Fruit fly (Drosophila melanogaster) whole organism, prepupa: ENCODE measurements around the gene defl.

Experiments used
- CG10631 ChIP-seq: fragments of 200-800 bp; sonication (Bioruptor generic); optimal IDR thresholded peaks from 2 replicates; lab custom pipeline; 2016; ENCODE audit warnings: missing biosample characterization, missing genetic modification characterization
- CG10669 ChIP-seq: fragments of 200-800 bp; sonication (Bioruptor generic); optimal IDR thresholded peaks from 3 replicates; lab custom pipeline; 2018; ENCODE audit warnings: missing biosample characterization, mild to moderate bottlenecking, missing genetic modification characterization, moderate library complexity
- CG11762 ChIP-seq: fragments of 200-800 bp; sonication (Bioruptor generic); optimal IDR thresholded peaks from 3 replicates; lab custom pipeline; 2016; ENCODE audit warnings: missing biosample characterization, missing genetic modification characterization; ENCODE audit not compliant: insufficient read depth
- CG15336 ChIP-seq: fragments of 200-800 bp; sonication (Bioruptor generic); IDR thresholded peaks from 2 replicates; pipeline ENCODE4 v1.3.6; 2022; ENCODE audit warnings: missing biosample characterization, missing genetic modification characterization
- CG1621 ChIP-seq: fragments of 200-800 bp; sonication (Bioruptor generic); optimal IDR thresholded peaks from 3 replicates; lab custom pipeline; 2018; ENCODE audit warnings: missing biosample characterization, mild to moderate bottlenecking, missing genetic modification characterization
- CG16779 ChIP-seq: fragments of 200-800 bp; sonication (Bioruptor generic); optimal IDR thresholded peaks from 3 replicates; lab custom pipeline; 2017; ENCODE audit warnings: missing biosample characterization, mild to moderate bottlenecking, missing genetic modification characterization
- CG3032 ChIP-seq: fragments of 200-800 bp; optimal IDR thresholded peaks from 2 replicates; lab custom pipeline; 2019; ENCODE audit warnings: missing biosample characterization, mild to moderate bottlenecking, missing genetic modification characterization, moderate library complexity
- CG31627 ChIP-seq: fragments of 200-800 bp; sonication (Bioruptor generic); optimal IDR thresholded peaks from 3 replicates; lab custom pipeline; 2016; ENCODE audit warnings: missing biosample characterization, missing genetic modification characterization
- CG32006 ChIP-seq: fragments of 200-800 bp; sonication (Bioruptor generic); optimal IDR thresholded peaks from 3 replicates; lab custom pipeline; 2017; ENCODE audit warnings: missing biosample characterization, mild to moderate bottlenecking, missing genetic modification characterization
- CG34406 ChIP-seq: fragments of 200-800 bp; sonication (Bioruptor generic); optimal IDR thresholded peaks from 3 replicates; lab custom pipeline; 2016; ENCODE audit warnings: missing biosample characterization, missing genetic modification characterization
- CG3919 ChIP-seq: fragments of 200-800 bp; sonication (Bioruptor generic); optimal IDR thresholded peaks from 3 replicates; lab custom pipeline; 2016; ENCODE audit warnings: missing biosample characterization, missing genetic modification characterization
- CG6163 ChIP-seq: fragments of 200-800 bp; sonication (Bioruptor generic); IDR thresholded peaks from 3 replicates; pipeline ENCODE4 v1.3.6; 2022; ENCODE audit warnings: missing biosample characterization, missing genetic modification characterization
- CG6276 ChIP-seq: fragments of 200-800 bp; sonication (Bioruptor generic); optimal IDR thresholded peaks from 2 replicates; lab custom pipeline; 2017; ENCODE audit warnings: missing biosample characterization, mild to moderate bottlenecking, missing genetic modification characterization
- CG6792 ChIP-seq: fragments of 200-800 bp; sonication (Bioruptor generic); optimal IDR thresholded peaks from 3 replicates; lab custom pipeline; 2016; ENCODE audit warnings: missing biosample characterization, missing genetic modification characterization
- CG6854 ChIP-seq: fragments of 200-800 bp; sonication (Bioruptor generic); optimal IDR thresholded peaks from 2 replicates; lab custom pipeline; 2017; ENCODE audit warnings: missing biosample characterization, mild to moderate bottlenecking, missing genetic modification characterization
- CG7368 ChIP-seq: fragments of 200-800 bp; sonication (Bioruptor generic); optimal IDR thresholded peaks from 3 replicates; lab custom pipeline; 2016; ENCODE audit warnings: missing biosample characterization, missing genetic modification characterization
- CG8119 ChIP-seq: fragments of 200-800 bp; sonication (Bioruptor generic); IDR thresholded peaks from 3 replicates; pipeline ENCODE4 v1.3.6; 2022; ENCODE audit warnings: missing biosample characterization, missing genetic modification characterization
- CG8319 ChIP-seq: fragments of 200-800 bp; sonication (Bioruptor generic); optimal IDR thresholded peaks from 3 replicates; lab custom pipeline; 2016; ENCODE audit warnings: missing biosample characterization, missing genetic modification characterization
- CG8632 ChIP-seq: fragments of 200-800 bp; sonication (Bioruptor generic); optimal IDR thresholded peaks from 3 replicates; lab custom pipeline; 2016; ENCODE audit warnings: missing biosample characterization, missing genetic modification characterization
- CG9139 ChIP-seq: fragments of 200-800 bp; sonication (Bioruptor generic); optimal IDR thresholded peaks from 3 replicates; lab custom pipeline; 2017; ENCODE audit warnings: missing biosample characterization, mild to moderate bottlenecking, missing genetic modification characterization
- Eip78C ChIP-seq: fragments of 200-800 bp; sonication (Bioruptor generic); peaks from one replicate; lab custom pipeline; 2016; ENCODE audit warnings: missing biosample characterization, missing genetic modification characterization
- Eip93F ChIP-seq: fragments of 200-800 bp; sonication (Bioruptor generic); optimal IDR thresholded peaks from 2 replicates; lab custom pipeline; 2016; ENCODE audit warnings: missing biosample characterization, mild to moderate bottlenecking, missing genetic modification characterization
- Ets96B ChIP-seq: fragments of 200-800 bp; optimal IDR thresholded peaks from 2 replicates; lab custom pipeline; 2019; ENCODE audit warnings: missing biosample characterization, mild to moderate bottlenecking, missing genetic modification characterization, moderate library complexity
- Hr38 ChIP-seq: sonication (Bioruptor generic); optimal IDR thresholded peaks from 2 replicates; lab custom pipeline; 2016; ENCODE audit warnings: missing biosample characterization, missing genetic modification characterization
- Hr39 ChIP-seq: fragments of 200-800 bp; sonication (Bioruptor generic); optimal IDR thresholded peaks from 2 replicates; lab custom pipeline; 2016; ENCODE audit warnings: missing biosample characterization, missing genetic modification characterization
- Hr4 ChIP-seq: fragments of 200-800 bp; sonication (Bioruptor generic); optimal IDR thresholded peaks from 3 replicates; lab custom pipeline; 2016; ENCODE audit warnings: missing biosample characterization, missing genetic modification characterization
- Lpt ChIP-seq: fragments of 200-800 bp; sonication (Bioruptor generic); optimal IDR thresholded peaks from 3 replicates; lab custom pipeline; 2016; ENCODE audit warnings: missing biosample characterization, missing genetic modification characterization
- Met ChIP-seq: fragments of 200-800 bp; sonication (Bioruptor generic); optimal IDR thresholded peaks from 3 replicates; lab custom pipeline; 2016; ENCODE audit warnings: missing biosample characterization, missing genetic modification characterization
- OdsH ChIP-seq: fragments of 200-800 bp; sonication (Bioruptor generic); optimal IDR thresholded peaks from 3 replicates; lab custom pipeline; 2016; ENCODE audit warnings: missing biosample characterization, missing genetic modification characterization
- Sox102F ChIP-seq: fragments of 200-800 bp; sonication (Bioruptor generic); optimal IDR thresholded peaks from 2 replicates; lab custom pipeline; 2016; ENCODE audit warnings: missing biosample characterization, mild to moderate bottlenecking, missing genetic modification characterization
- Sox14 ChIP-seq: fragments of 200-800 bp; sonication (Bioruptor generic); optimal IDR thresholded peaks from 3 replicates; lab custom pipeline; 2016; ENCODE audit warnings: missing biosample characterization, missing genetic modification characterization
- Sox15 ChIP-seq: fragments of 200-800 bp; sonication (Bioruptor generic); optimal IDR thresholded peaks from 3 replicates; lab custom pipeline; 2016; ENCODE audit warnings: missing biosample characterization, missing genetic modification characterization
- achi ChIP-seq: fragments of 200-800 bp; sonication (Bioruptor generic); optimal IDR thresholded peaks from 3 replicates; lab custom pipeline; 2016; ENCODE audit warnings: missing biosample characterization, missing genetic modification characterization
- acj6 ChIP-seq: fragments of 200-800 bp; sonication (Bioruptor generic); optimal IDR thresholded peaks from 3 replicates; lab custom pipeline; 2016; ENCODE audit warnings: missing biosample characterization, missing genetic modification characterization
- cyc ChIP-seq: fragments of 200-800 bp; sonication (Bioruptor generic); optimal IDR thresholded peaks from 3 replicates; lab custom pipeline; 2016; ENCODE audit warnings: missing biosample characterization, missing genetic modification characterization
- dsx ChIP-seq: fragments of 200-800 bp; optimal IDR thresholded peaks from 3 replicates; lab custom pipeline; 2019; ENCODE audit warnings: missing biosample characterization, mild to moderate bottlenecking, missing genetic modification characterization, moderate library complexity; ENCODE audit not compliant: poor library complexity, severe bottlenecking
- fd59A ChIP-seq: fragments of 200-800 bp; sonication (Bioruptor generic); optimal IDR thresholded peaks from 2 replicates; lab custom pipeline; 2017; ENCODE audit warnings: missing biosample characterization, mild to moderate bottlenecking, missing genetic modification characterization, missing genetic modification reagents
- fkh ChIP-seq: fragments of 200-800 bp; sonication (Bioruptor generic); optimal IDR thresholded peaks from 3 replicates; lab custom pipeline; 2017; ENCODE audit warnings: missing biosample characterization, mild to moderate bottlenecking, missing genetic modification characterization, moderate library complexity
- lz ChIP-seq: fragments of 200-800 bp; sonication (Bioruptor generic); optimal IDR thresholded peaks from 3 replicates; lab custom pipeline; 2016; ENCODE audit warnings: missing biosample characterization, missing genetic modification characterization
- net ChIP-seq: fragments of 200-800 bp; sonication (Bioruptor generic); optimal IDR thresholded peaks from 3 replicates; lab custom pipeline; 2016; ENCODE audit warnings: missing biosample characterization, missing genetic modification characterization
- pdm3 ChIP-seq: fragments of 200-800 bp; sonication (Bioruptor generic); optimal IDR thresholded peaks from 3 replicates; lab custom pipeline; 2016; ENCODE audit warnings: missing biosample characterization, missing genetic modification characterization
- salr ChIP-seq, 2 experiments: fragments of 200-800 bp; sonication (Bioruptor generic); optimal IDR thresholded peaks; 3 replicates each; lab custom pipeline; 2016 to 2018; ENCODE audit warnings: missing biosample characterization in 2 of 2, missing genetic modification characterization in 2 of 2, mild to moderate bottlenecking in 1 of 2
- spab ChIP-seq: fragments of 200-800 bp; sonication (Bioruptor generic); optimal IDR thresholded peaks from 2 replicates; lab custom pipeline; 2017; ENCODE audit warnings: missing biosample characterization, mild to moderate bottlenecking, missing genetic modification characterization, missing genetic modification reagents
- ss ChIP-seq, 2 experiments: fragments of 200-800 bp; sonication (Bioruptor generic); optimal IDR thresholded peaks; 2 replicates in 1 of 2; 3 replicates in 1 of 2; lab custom pipeline; 2017 to 2018; ENCODE audit warnings: mild to moderate bottlenecking in 2 of 2, missing biosample characterization in 2 of 2, missing genetic modification characterization in 2 of 2, moderate library complexity in 1 of 2
- svp ChIP-seq: fragments of 200-800 bp; sonication (Bioruptor generic); peaks from one replicate; lab custom pipeline; 2016; ENCODE audit warnings: missing biosample characterization, missing genetic modification characterization
- topi ChIP-seq: fragments of 200-800 bp; sonication (Bioruptor generic); optimal IDR thresholded peaks from 3 replicates; lab custom pipeline; 2016; ENCODE audit warnings: missing biosample characterization, missing genetic modification characterization
- vri ChIP-seq: fragments of 200-800 bp; sonication (Bioruptor generic); optimal IDR thresholded peaks from 3 replicates; lab custom pipeline; 2016; ENCODE audit warnings: missing biosample characterization, mild to moderate bottlenecking, missing genetic modification characterization

The defl gene

DNA sequence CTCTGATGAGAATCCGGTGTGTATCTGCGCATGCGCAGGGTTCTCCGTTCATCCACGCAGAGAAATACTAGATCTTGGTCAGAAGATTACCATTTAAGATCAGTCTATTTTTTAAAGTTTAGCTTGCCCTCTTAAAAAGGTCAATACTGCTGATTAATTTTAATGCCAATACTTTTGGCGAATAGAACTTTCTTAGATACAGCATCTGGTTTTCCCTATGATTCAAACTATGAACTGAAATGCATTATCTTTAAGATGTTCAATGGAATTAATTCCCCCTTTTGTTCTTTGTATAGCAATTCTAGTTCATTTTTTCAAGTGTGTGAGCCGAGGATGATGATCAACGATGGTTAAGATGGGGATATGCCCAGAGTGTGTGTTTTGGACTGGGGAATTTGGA, 19.1 kb downstream of the defl start (continued):
- TF ChIP-seq fd59A (GFP tag; lab: Kevin White, UChicago) (peak; percentile 28), spab (peak; percentile 20), vri (peak; percentile 37), CG7368 (GFP tag; lab: Kevin White, UChicago) (peak; percentile 43), Ets96B (tag; lab: Kevin White, UChicago) (peak; percentile 76), CG16779 (no peak), CG6854 (GFP tag; lab: Kevin White, UChicago) (no peak), Met (peak; percentile 69), achi (GFP tag; lab: Kevin White, UChicago) (peak; percentile 44), salr (GFP tag; optimal IDR thresholded peaks at IDR 0.05; lab: Kevin White, UChicago) (peak in 1 of 2 experiments; percentile 69), CG6792 (GFP tag; lab: Kevin White, UChicago) (peak; percentile 3), Sox15 (GFP tag; lab: Kevin White, UChicago) (no peak), svp (GFP tag; lab: Kevin White, UChicago) (peak; percentile 76), fkh (GFP tag; lab: Kevin White, UChicago) (no peak), Sox102F (GFP tag; lab: Kevin White, UChicago) (peak; percentile 55), Eip93F (no peak), Hr38 (GFP tag; lab: Kevin White, UChicago) (no peak), topi (GFP tag; lab: Kevin White, UChicago) (peak; percentile 73)
- TF ChIP-seq, all 60 proteins: peak for 43

dm6 chr3L:9744060-9744549, 20.9 kb downstream of the defl start:
- TF ChIP-seq CG31627 (GFP tag; lab: Kevin White, UChicago) (peak; percentile 81), Sox14 (GFP tag; lab: Kevin White, UChicago) (peak; percentile 88), Eip78C (GFP tag; lab: Kevin White, UChicago) (peak; percentile 97), CG11762 (peak; percentile 96), salr (GFP tag; optimal IDR thresholded peaks at IDR 0.05; lab: Kevin White, UChicago) (peak; percentile 58 to 90), net (GFP tag; lab: Kevin White, UChicago) (peak; percentile 89), CG8119 (GFP tag; lab: Robert Waterston, UW) (peak; percentile 98), CG9139 (GFP tag; lab: Kevin White, UChicago) (peak; percentile 86), Hr39 (GFP tag; lab: Kevin White, UChicago) (peak; percentile 79), CG3032 (peak; percentile 98), CG8632 (GFP tag; lab: Kevin White, UChicago) (peak; percentile 84), Sox15 (GFP tag; lab: Kevin White, UChicago) (peak; percentile 66), CG8319 (GFP tag; lab: Kevin White, UChicago) (peak; percentile 70), fkh (GFP tag; lab: Kevin White, UChicago) (no peak), CG15336 (peak; percentile 94), achi (GFP tag; lab: Kevin White, UChicago) (peak; percentile 88), Sox102F (GFP tag; lab: Kevin White, UChicago) (peak; percentile 88), spab (peak; percentile 92), Ets96B (tag; lab: Kevin White, UChicago) (peak; percentile 97), svp (GFP tag; lab: Kevin White, UChicago) (peak; percentile 93), OdsH (GFP tag; lab: Kevin White, UChicago) (peak; percentile 89), Met (peak; percentile 89), CG16779 (peak; percentile 89), CG3919 (GFP tag; lab: Kevin White, UChicago) (peak; percentile 98), Hr4 (GFP tag; lab: Kevin White, UChicago) (peak; percentile 94), Eip93F (peak; percentile 64), CG6276 (GFP tag; lab: Kevin White, UChicago) (peak; percentile 96), CG10669 (peak; percentile 98), CG34406 (GFP tag; lab: Kevin White, UChicago) (peak; percentile 87), ss (GFP tag; optimal IDR thresholded peaks at IDR 0.05; lab: Kevin White, UChicago) (peak; percentile 74 to 93), Lpt (GFP tag; lab: Kevin White, UChicago) (peak; percentile 98), CG6792 (GFP tag; lab: Kevin White, UChicago) (peak; percentile 91), cyc (peak; percentile 95), pdm3 (GFP tag; lab: Kevin White, UChicago) (peak; percentile 89), topi (GFP tag; lab: Kevin White, UChicago) (peak; percentile 94), acj6 (GFP tag; lab: Kevin White, UChicago) (peak; percentile 89), lz (peak; percentile 93), dsx (peak; percentile 78), CG6163 (GFP tag; lab: Robert Waterston, UW) (peak; percentile 94), CG1621 (tag; lab: Kevin White, UChicago) (peak; percentile 84), Hr38 (GFP tag; lab: Kevin White, UChicago) (no peak), CG10631 (GFP tag; lab: Kevin White, UChicago) (peak; percentile 93), CG32006 (GFP tag; lab: Kevin White, UChicago) (peak; percentile 96)
